Worm (Caenorhabditis elegans) whole organism, L4/young adult: ENCODE measurements around the gene ama-1.

ENCODE experiments used
- dao-5 ChIP-seq: sonication (generic microtip); optimal IDR thresholded peaks from 2 replicates; lab custom pipeline; 2016; ENCODE audit warnings: missing genotype, missing genetic modification characterization, moderate library complexity, missing compliant biosample characterization
- him-1 ChIP-seq: sonication (generic microtip); optimal IDR thresholded peaks from 2 replicates; lab custom pipeline; 2016; ENCODE audit warnings: missing genotype, missing genetic modification reagents, missing genetic modification characterization, missing compliant biosample characterization

DNA sequence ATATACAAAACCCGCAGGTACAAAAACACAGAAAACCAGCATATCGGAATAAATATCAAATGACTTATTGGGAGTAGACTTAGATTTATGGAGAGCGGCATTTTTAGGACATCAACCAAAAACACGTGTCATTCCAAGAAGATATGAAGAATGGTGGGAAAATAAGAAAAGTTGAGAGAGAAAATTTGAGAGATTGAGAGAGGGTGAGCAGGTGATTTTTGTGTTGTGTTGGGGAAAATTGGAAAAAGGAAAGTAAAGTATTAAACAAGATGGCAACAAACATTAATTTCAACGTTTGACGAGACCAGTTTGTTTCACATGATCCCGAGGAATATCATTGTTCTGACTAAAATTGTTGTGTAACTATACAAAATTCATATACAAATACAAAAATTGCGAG, 40.5 kb downstream of the ama-1 start, which contains the start of gene srv-4:
- TF ChIP-seq him-1 (no peak), dao-5 (tag; lab: Kevin White, UChicago) (no peak)
